Worm (Caenorhabditis elegans): ENCODE data around the gene mlc-1.

ce11 chrX:17508137-17508536 is 49.1 kb downstream of the mlc-1 start:
- TF ChIP-seq him-1 (tag; optimal IDR thresholded peaks at IDR 0.05) (no peak), dao-5 (tag; optimal IDR thresholded peaks at IDR 0.05) (no peak), W03F9.2 (tag; optimal IDR thresholded peaks at IDR 0.05) (no peak)

Data from whole organism, L4/young adult.